Worm (Caenorhabditis elegans) whole organism, L1 larva: Measurements from ENCODE around the gene Y70G10A.4.

Experiments
- C16A3.4 ChIP-seq: fragments of 150-350 bp; optimal IDR thresholded peaks from 2 replicates; lab custom pipeline; 2014; ENCODE audit warnings: missing biosample characterization, missing genetic modification characterization
- C34B4.2 ChIP-seq: sonication (generic microtip); optimal IDR thresholded peaks from 2 replicates; lab custom pipeline; 2017; ENCODE audit warnings: mild to moderate bottlenecking, missing genetic modification characterization, missing compliant biosample characterization
- F16B12.6 ChIP-seq: fragments of 150-350 bp; optimal IDR thresholded peaks from 2 replicates; lab custom pipeline; 2014; ENCODE audit warnings: missing biosample characterization, missing genetic modification characterization
- Y116A8C.19 ChIP-seq: sonication (generic microtip); optimal IDR thresholded peaks from 2 replicates; lab custom pipeline; 2016; ENCODE audit warnings: missing compliant biosample characterization, missing genetic modification characterization, borderline replicate concordance
- aha-1 ChIP-seq: fragments of 150-350 bp; optimal IDR thresholded peaks from 2 replicates; lab custom pipeline; 2014; ENCODE audit warnings: missing biosample characterization, missing genetic modification characterization
- ceh-8 ChIP-seq: fragments of 200-800 bp; sonication (Bioruptor generic); optimal IDR thresholded peaks from 2 replicates; lab custom pipeline; 2018; ENCODE audit warnings: mild to moderate bottlenecking, missing genetic modification characterization, moderate library complexity, missing compliant biosample characterization
- ceh-82 ChIP-seq, 3 experiments: fragments of 150-350 bp in 1 of 3; sonication (generic microtip) in 2 of 3; optimal IDR thresholded peaks; 2 replicates each; lab custom pipeline; 2014 to 2017; ENCODE audit warnings: missing biosample characterization in 3 of 3, missing genetic modification characterization in 3 of 3
- ceh-90 ChIP-seq: sonication (generic microtip); optimal IDR thresholded peaks from 2 replicates; lab custom pipeline; 2016; ENCODE audit warnings: missing genetic modification characterization, missing compliant biosample characterization
- dpl-1 ChIP-seq, 3 experiments: fragments of 150-350 bp in 2 of 3; sonication (generic microtip) in 1 of 3; optimal IDR thresholded peaks; 2 replicates each; lab custom pipeline; 2014 to 2017; ENCODE audit warnings: missing biosample characterization in 3 of 3, missing genetic modification characterization in 3 of 3, missing genetic modification reagents in 3 of 3
- dsc-1 ChIP-seq: sonication (generic microtip); optimal IDR thresholded peaks from 2 replicates; lab custom pipeline; 2016; ENCODE audit warnings: mild to moderate bottlenecking, missing genetic modification characterization, missing compliant biosample characterization
- efl-1 ChIP-seq, 4 experiments: fragments of 150-350 bp; optimal IDR thresholded peaks in 3 of 4; peaks in 1 of 4; 1 replicate in 1 of 4; 2 replicates in 3 of 4; lab custom pipeline; 2014; ENCODE audit warnings: missing biosample characterization in 2 of 4, missing genetic modification characterization in 2 of 4, missing genetic modification reagents in 2 of 4
- efl-3 ChIP-seq: fragments of 200-800 bp; sonication (Bioruptor generic); optimal IDR thresholded peaks from 2 replicates; lab custom pipeline; 2018; ENCODE audit warnings: mild to moderate bottlenecking, missing genetic modification characterization, missing compliant biosample characterization
- fkh-10 ChIP-seq: sonication (generic microtip); optimal IDR thresholded peaks from 2 replicates; lab custom pipeline; 2017; ENCODE audit warnings: missing biosample characterization, missing genetic modification reagents, missing genetic modification characterization
- fkh-8 ChIP-seq: sonication (generic microtip); optimal IDR thresholded peaks from 2 replicates; lab custom pipeline; 2016; ENCODE audit warnings: mild to moderate bottlenecking, missing genetic modification characterization, missing compliant biosample characterization
- grh-1 ChIP-seq: fragments of 200-800 bp; sonication (Bioruptor generic); IDR thresholded peaks from 2 replicates; pipeline ENCODE4 v1.3.6; 2022; ENCODE audit warnings: missing genetic modification reagents, missing genetic modification characterization, missing compliant biosample characterization
- irx-1 ChIP-seq: sonication (generic microtip); optimal IDR thresholded peaks from 2 replicates; lab custom pipeline; 2016; ENCODE audit warnings: missing genetic modification characterization, missing compliant biosample characterization
- isw-1 ChIP-seq: fragments of 200-800 bp; sonication (Bioruptor generic); IDR thresholded peaks from 2 replicates; pipeline ENCODE4 v1.3.6; 2022; ENCODE audit warnings: missing genetic modification characterization, missing compliant biosample characterization
- lin-13 ChIP-seq: fragments of 150-350 bp; optimal IDR thresholded peaks from 2 replicates; lab custom pipeline; 2014; ENCODE audit warnings: missing biosample characterization, missing genetic modification reagents, missing genetic modification characterization
- lin-14 ChIP-seq: fragments of 200-800 bp; sonication (Bioruptor generic); optimal IDR thresholded peaks from 2 replicates; lab custom pipeline; 2018; ENCODE audit warnings: mild to moderate bottlenecking, missing genetic modification characterization, moderate library complexity, missing compliant biosample characterization
- lin-15B ChIP-seq: fragments of 150-350 bp; sonication (generic microtip); optimal IDR thresholded peaks from 3 replicates; lab custom pipeline; 2014; ENCODE audit warnings: missing biosample characterization, missing genetic modification characterization
- lin-35 ChIP-seq, 2 experiments: fragments of 150-350 bp; optimal IDR thresholded peaks; 2 replicates each; lab custom pipeline; 2014; ENCODE audit warnings: missing biosample characterization in 2 of 2, missing genetic modification characterization in 2 of 2, missing genetic modification reagents in 2 of 2
- lsy-2 ChIP-seq, 2 experiments: fragments of 150-350 bp; optimal IDR thresholded peaks; 2 replicates each; lab custom pipeline; 2014; ENCODE audit warnings: missing biosample characterization in 2 of 2, missing genetic modification characterization in 2 of 2
- mep-1 ChIP-seq: fragments of 150-350 bp; optimal IDR thresholded peaks from 2 replicates; lab custom pipeline; 2014; ENCODE audit warnings: missing biosample characterization, missing genetic modification characterization
- nhr-19 ChIP-seq: fragments of 200-800 bp; sonication (Bioruptor generic); conservative IDR thresholded peaks from 2 replicates; pipeline ENCODE4 v1.3.6; 2022; ENCODE audit warnings: missing genetic modification characterization, missing compliant biosample characterization
- nhr-20 ChIP-seq: sonication (generic microtip); optimal IDR thresholded peaks from 2 replicates; lab custom pipeline; 2016; ENCODE audit warnings: mild to moderate bottlenecking, missing genetic modification characterization, missing compliant biosample characterization
- nhr-47 ChIP-seq: sonication (generic microtip); optimal IDR thresholded peaks from 2 replicates; lab custom pipeline; 2016; ENCODE audit warnings: mild to moderate bottlenecking, missing genetic modification characterization, moderate library complexity, missing compliant biosample characterization
- nhr-71 ChIP-seq: sonication (generic microtip); optimal IDR thresholded peaks from 2 replicates; lab custom pipeline; 2016; ENCODE audit warnings: mild to moderate bottlenecking, missing genetic modification characterization, moderate library complexity, missing compliant biosample characterization
- nhr-76 ChIP-seq: sonication (generic microtip); optimal IDR thresholded peaks from 2 replicates; lab custom pipeline; 2017; ENCODE audit warnings: missing biosample characterization, missing genetic modification characterization
- nhr-77 ChIP-seq: fragments of 150-350 bp; optimal IDR thresholded peaks from 2 replicates; lab custom pipeline; 2014; ENCODE audit warnings: missing biosample characterization, missing genetic modification characterization
- nhr-84 ChIP-seq: sonication (generic microtip); optimal IDR thresholded peaks from 2 replicates; lab custom pipeline; 2017; ENCODE audit warnings: missing biosample characterization, missing genetic modification characterization
- nhr-85 ChIP-seq: sonication (generic microtip); peaks from one replicate; lab custom pipeline; 2016; ENCODE audit warnings: missing genetic modification characterization, inconsistent platforms, missing compliant biosample characterization
- nhr-90 ChIP-seq: sonication (generic microtip); optimal IDR thresholded peaks from 2 replicates; lab custom pipeline; 2016; ENCODE audit warnings: mild to moderate bottlenecking, missing genetic modification characterization, missing compliant biosample characterization; ENCODE audit not compliant: poor library complexity
- pax-3 ChIP-seq: fragments of 200-800 bp; sonication (Bioruptor generic); optimal IDR thresholded peaks from 2 replicates; lab custom pipeline; 2018; ENCODE audit warnings: mild to moderate bottlenecking, missing genetic modification characterization, moderate library complexity, missing compliant biosample characterization
- rnt-1 ChIP-seq: sonication (generic microtip); optimal IDR thresholded peaks from 2 replicates; lab custom pipeline; 2016; ENCODE audit warnings: mild to moderate bottlenecking, missing genetic modification characterization, moderate library complexity, missing compliant biosample characterization
- skn-1 ChIP-seq: fragments of 150-350 bp; optimal IDR thresholded peaks from 2 replicates; lab custom pipeline; 2014; ENCODE audit warnings: missing biosample characterization, missing genetic modification characterization
- snpc-4 ChIP-seq: fragments of 150-350 bp; optimal IDR thresholded peaks from 2 replicates; lab custom pipeline; 2014; ENCODE audit warnings: missing biosample characterization, missing genetic modification characterization
- snu-23 ChIP-seq: sonication (generic microtip); optimal IDR thresholded peaks from 2 replicates; lab custom pipeline; 2016; ENCODE audit warnings: missing genetic modification characterization, missing compliant biosample characterization
- sptf-1 ChIP-seq: fragments of 150-350 bp; optimal IDR thresholded peaks from 2 replicates; lab custom pipeline; 2014; ENCODE audit warnings: missing biosample characterization, missing genetic modification characterization
- swsn-7 ChIP-seq: sonication (generic microtip); optimal IDR thresholded peaks from 2 replicates; lab custom pipeline; 2016; ENCODE audit warnings: missing genetic modification characterization, missing compliant biosample characterization
- tbx-2 ChIP-seq: sonication (generic microtip); optimal IDR thresholded peaks from 2 replicates; lab custom pipeline; 2016; ENCODE audit warnings: missing genetic modification characterization, missing compliant biosample characterization
- unc-62 ChIP-seq: fragments of 150-350 bp; optimal IDR thresholded peaks from 2 replicates; lab custom pipeline; 2014; ENCODE audit warnings: missing biosample characterization, missing genetic modification reagents, missing genetic modification characterization
- unc-86 ChIP-seq: sonication (generic microtip); optimal IDR thresholded peaks from 2 replicates; lab custom pipeline; 2016; ENCODE audit warnings: missing genetic modification characterization, missing compliant biosample characterization
- xbp-1 ChIP-seq: sonication (generic microtip); optimal IDR thresholded peaks from 2 replicates; lab custom pipeline; 2016; ENCODE audit warnings: missing genetic modification characterization, missing compliant biosample characterization
- zip-4 ChIP-seq: fragments of 200-800 bp; sonication (Bioruptor generic); optimal IDR thresholded peaks from 2 replicates; lab custom pipeline; 2018; ENCODE audit warnings: mild to moderate bottlenecking, missing genetic modification characterization, moderate library complexity, missing compliant biosample characterization
- ztf-4 ChIP-seq: fragments of 150-350 bp; optimal IDR thresholded peaks from 2 replicates; lab custom pipeline; 2014; ENCODE audit warnings: missing biosample characterization, missing genetic modification characterization

Gene Y70G10A.4

DNA sequence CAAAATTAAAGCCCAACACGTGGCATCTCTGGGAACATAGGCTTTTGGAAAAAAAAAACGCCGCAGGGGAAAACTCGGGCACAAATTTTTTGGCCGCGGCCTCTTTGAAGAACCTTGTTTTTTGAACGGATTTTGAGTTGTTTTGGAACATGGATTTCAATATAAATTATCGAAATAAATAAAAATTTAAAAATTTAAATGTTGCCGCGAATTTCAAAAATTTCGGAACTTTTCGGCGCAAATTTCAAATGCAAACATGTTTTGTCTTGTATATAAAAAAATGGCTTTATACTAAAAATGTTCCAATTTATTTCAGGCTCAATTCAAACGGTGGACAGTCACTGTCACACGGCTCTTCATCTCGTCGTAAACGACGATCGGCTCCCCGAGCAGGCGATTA is 22.1 kb downstream of the Y70G10A.4 start:
- TF ChIP-seq nhr-85 (tag; lab: Kevin White, UChicago): peak; percentile 56
- no peak for TF ChIP-seq F16B12.6 (tag; lab: Kevin White, UChicago)
- no peak for TF ChIP-seq aha-1 (tag; lab: Kevin White, UChicago)

DNA sequence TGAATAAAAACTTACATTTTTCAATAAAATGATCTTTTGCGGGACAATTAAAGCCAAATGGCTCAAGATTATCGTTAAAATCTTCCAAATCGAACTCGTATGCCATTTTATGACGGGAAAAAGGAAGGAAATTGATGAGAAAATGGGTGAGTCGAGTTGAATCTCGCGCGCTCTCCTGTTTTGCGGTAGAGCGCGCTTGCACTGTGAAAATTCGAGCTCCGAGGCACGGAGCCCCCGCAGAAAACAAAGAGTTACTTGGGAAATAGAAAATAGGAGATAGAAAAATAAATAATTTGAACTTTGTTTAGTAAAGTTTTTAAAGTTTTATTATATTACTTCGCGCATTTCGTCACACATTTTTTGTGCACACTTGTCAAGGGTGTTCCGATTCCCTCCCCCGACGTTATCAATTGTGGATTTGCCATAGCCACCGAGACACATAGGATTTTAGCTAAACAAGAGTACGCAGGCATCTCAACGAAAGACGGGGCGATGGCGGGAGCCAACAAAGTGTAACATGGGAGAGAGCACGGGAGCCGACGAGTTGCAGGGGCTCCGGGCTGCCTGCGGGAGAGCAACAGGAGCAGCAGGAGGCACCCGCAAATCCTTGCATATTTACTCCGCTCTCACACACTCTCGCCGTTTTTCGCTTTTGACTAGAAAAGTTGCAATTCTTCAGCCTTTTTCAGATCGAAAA is 26.6 kb downstream of the Y70G10A.4 start, which contains the start of the genes div-1 and cor-1:
Gene div-1 (minus strand): TSS at position 119 of the 697 bp plus-strand sequence.
Gene cor-1 (plus strand): TSS at position 671 of the 697 bp plus-strand sequence.
- TF ChIP-seq efl-1 (optimal IDR thresholded peaks at IDR 0.05; lab: Kevin White, UChicago) (peak; percentile 76 to 90), efl-1 (GFP tag; optimal IDR thresholded peaks at IDR 0.05 in 1 of 2; lab: Kevin White, UChicago) (peak; percentile 87 to 99), tbx-2 (tag; lab: Kevin White, UChicago) (peak; percentile 54), nhr-19 (GFP tag; lab: Robert Waterston, UW) (peak; percentile 28), aha-1 (tag; lab: Kevin White, UChicago) (no peak), nhr-20 (tag; lab: Kevin White, UChicago) (peak; percentile 5), mep-1 (peak; percentile 16), nhr-76 (no peak), ztf-4 (tag; lab: Kevin White, UChicago) (no peak), dpl-1 (GFP tag; optimal IDR thresholded peaks at IDR 0.05; lab: Kevin White, UChicago) (peak; percentile 73 to 89 (median 87)), lin-35 (GFP tag; optimal IDR thresholded peaks at IDR 0.05; lab: Kevin White, UChicago) (peak; percentile 86 to 93), snpc-4 (tag; lab: Kevin White, UChicago) (peak; percentile 22), nhr-90 (tag; lab: Kevin White, UChicago) (peak; percentile 16), ceh-90 (tag; lab: Kevin White, UChicago) (no peak), skn-1 (tag; lab: Kevin White, UChicago) (peak; percentile 32), fkh-8 (peak; percentile 40), unc-62 (GFP tag; lab: Kevin White, UChicago) (no peak), xbp-1 (tag; lab: Kevin White, UChicago) (peak; percentile 40), C16A3.4 (tag; lab: Kevin White, UChicago) (peak; percentile 52), sptf-1 (tag; lab: Kevin White, UChicago) (no peak), nhr-71 (tag; lab: Kevin White, UChicago) (peak; percentile 57), ceh-82 (tag; optimal IDR thresholded peaks at IDR 0.05; lab: Kevin White, UChicago) (peak in 2 of 3 experiments; percentile 25 to 46), ceh-8 (GFP tag; lab: Kevin White, UChicago) (no peak), unc-86 (tag; lab: Kevin White, UChicago) (no peak), swsn-7 (tag; lab: Kevin White, UChicago) (peak; percentile 31), lsy-2 (tag; optimal IDR thresholded peaks at IDR 0.05; lab: Kevin White, UChicago) (peak; percentile 20 to 75), snu-23 (peak; percentile 32), isw-1 (GFP tag; lab: Robert Waterston, UW) (peak; percentile 16; the same call in 1 of the 2 replicates), dsc-1 (tag; lab: Kevin White, UChicago) (peak; percentile 40), efl-3 (GFP tag; lab: Kevin White, UChicago) (no peak), Y116A8C.19 (tag; lab: Kevin White, UChicago) (no peak), lin-13 (GFP tag; lab: Kevin White, UChicago) (peak; percentile 39), grh-1 (GFP tag; lab: Robert Waterston, UW) (no peak), zip-4 (no peak), lin-14 (GFP tag; lab: Kevin White, UChicago) (peak; percentile 66), rnt-1 (tag; lab: Kevin White, UChicago) (peak; percentile 48), F16B12.6 (tag; lab: Kevin White, UChicago) (peak; percentile 39), C34B4.2 (tag; lab: Kevin White, UChicago) (no peak), nhr-84 (tag; lab: Kevin White, UChicago) (no peak), irx-1 (tag; lab: Kevin White, UChicago) (no peak), fkh-10 (GFP tag; lab: Kevin White, UChicago) (no peak), lin-15B (tag; lab: Kevin White, UChicago) (peak; percentile 34), nhr-77 (tag; lab: Kevin White, UChicago) (peak; percentile 12), pax-3 (no peak), nhr-47 (tag; lab: Kevin White, UChicago) (peak; percentile 57)
